Worm (Caenorhabditis elegans) whole organism, young adult: ENCODE results near the gene F37A4.1.

ENCODE experiments used
- B0035.1 ChIP-seq: sonication (generic microtip); optimal IDR thresholded peaks from 2 replicates; lab custom pipeline; 2016; ENCODE audit warnings: missing genetic modification characterization, mild to moderate bottlenecking, missing compliant biosample characterization, missing genotype, missing genetic modification reagents
- C06A6.2 ChIP-seq: fragments of 200-800 bp; sonication (Bioruptor generic); conservative IDR thresholded peaks from 2 replicates; pipeline ENCODE4 v1.3.6; 2022; ENCODE audit warnings: missing genetic modification characterization, missing compliant biosample characterization
- F10E7.11 ChIP-seq: sonication (generic microtip); optimal IDR thresholded peaks from 2 replicates; lab custom pipeline; 2017; ENCODE audit warnings: mild to moderate bottlenecking, missing genetic modification characterization, moderate library complexity, missing compliant biosample characterization
- F22D6.2 ChIP-seq: sonication (generic microtip); optimal IDR thresholded peaks from 2 replicates; lab custom pipeline; 2016; ENCODE audit warnings: mild to moderate bottlenecking, missing genetic modification characterization, missing compliant biosample characterization
- F37B4.10 ChIP-seq: fragments of 200-800 bp; sonication (Bioruptor generic); IDR thresholded peaks from 2 replicates; pipeline ENCODE4 v1.3.6; 2022; ENCODE audit warnings: missing genetic modification characterization, missing compliant biosample characterization
- F55B11.4 ChIP-seq: sonication (generic microtip); optimal IDR thresholded peaks from 2 replicates; lab custom pipeline; 2016; ENCODE audit warnings: missing compliant biosample characterization, missing genetic modification characterization, borderline replicate concordance; ENCODE audit not compliant: insufficient read depth
- K11D2.4 ChIP-seq: fragments of 200-800 bp; sonication (Bioruptor generic); IDR thresholded peaks from 2 replicates; pipeline ENCODE4 v1.3.6; 2022; ENCODE audit warnings: missing genetic modification reagents, missing genetic modification characterization, missing compliant biosample characterization
- Y53F4B.3 ChIP-seq: fragments of 200-800 bp; sonication (Bioruptor generic); IDR thresholded peaks from 2 replicates; pipeline ENCODE4 v1.3.6; 2022; ENCODE audit warnings: missing genetic modification reagents, missing genetic modification characterization, missing compliant biosample characterization
- Y53G8AR.9 ChIP-seq: fragments of 200-800 bp; sonication (Bioruptor generic); conservative IDR thresholded peaks from 2 replicates; pipeline ENCODE4 v1.3.6; 2022; ENCODE audit warnings: missing genetic modification reagents, missing genetic modification characterization, missing compliant biosample characterization
- Y95B8A.8 ChIP-seq: fragments of 200-800 bp; sonication (Bioruptor generic); IDR thresholded peaks from 2 replicates; pipeline ENCODE4 v1.3.6; 2022; ENCODE audit warnings: missing genetic modification reagents, missing genetic modification characterization, missing compliant biosample characterization
- ama-1 ChIP-seq, 3 experiments: fragments of 150-350 bp in 1 of 3; sonication (generic microtip) in 2 of 3; optimal IDR thresholded peaks; 2 replicates each; lab custom pipeline; 2014 to 2018; ENCODE audit warnings: missing biosample characterization in 2 of 3, missing genetic modification characterization in 2 of 3, missing genetic modification reagents in 2 of 3
- aptf-2 ChIP-seq: fragments of 200-800 bp; sonication (Bioruptor generic); conservative IDR thresholded peaks from 2 replicates; pipeline ENCODE4 v1.3.6; 2022; ENCODE audit warnings: missing genetic modification reagents, missing genetic modification characterization, missing compliant biosample characterization
- aptf-3 ChIP-seq: fragments of 200-800 bp; sonication (Bioruptor generic); IDR thresholded peaks from 2 replicates; pipeline ENCODE4 v1.3.6; 2022; ENCODE audit warnings: missing genetic modification characterization, missing compliant biosample characterization
- ccch-3 ChIP-seq: fragments of 200-800 bp; sonication (Bioruptor generic); optimal IDR thresholded peaks from 2 replicates; lab custom pipeline; 2018; ENCODE audit warnings: mild to moderate bottlenecking, missing genetic modification characterization, missing compliant biosample characterization
- cebp-1 ChIP-seq, 2 experiments: fragments of 200-800 bp in 1 of 2; sonication (Bioruptor generic) in 1 of 2; sonication (generic microtip) in 1 of 2; IDR thresholded peaks in 1 of 2; optimal IDR thresholded peaks in 1 of 2; 2 replicates each; pipeline versions ENCODE4 v1.3.6 to Lab custom; 2017 to 2022; ENCODE audit warnings: missing compliant biosample characterization in 2 of 2, missing genetic modification characterization in 2 of 2, mild to moderate bottlenecking in 1 of 2, missing genetic modification reagents in 1 of 2, moderate library complexity in 1 of 2
- cebp-2 ChIP-seq: fragments of 200-800 bp; sonication (Bioruptor generic); IDR thresholded peaks from 2 replicates; pipeline ENCODE4 v1.3.6; 2022; ENCODE audit warnings: missing genetic modification characterization, missing compliant biosample characterization
- ceh-100 ChIP-seq: fragments of 200-800 bp; sonication (Bioruptor generic); IDR thresholded peaks from 2 replicates; pipeline ENCODE4 v1.3.6; 2022; ENCODE audit warnings: missing genetic modification reagents, missing genetic modification characterization, missing compliant biosample characterization
- chd-7 ChIP-seq: sonication (generic microtip); optimal IDR thresholded peaks from 2 replicates; lab custom pipeline; 2016; ENCODE audit warnings: mild to moderate bottlenecking, missing genetic modification characterization, moderate library complexity, missing compliant biosample characterization
- efl-1 ChIP-seq: fragments of 150-350 bp; optimal IDR thresholded peaks from 2 replicates; lab custom pipeline; 2014; ENCODE audit warnings: missing biosample characterization, missing genetic modification reagents, missing genetic modification characterization
- egrh-3 ChIP-seq: fragments of 200-800 bp; sonication (Bioruptor generic); IDR thresholded peaks from 2 replicates; pipeline ENCODE4 v1.3.6; 2022; ENCODE audit warnings: missing genetic modification reagents, missing genetic modification characterization, missing compliant biosample characterization
- ets-4 ChIP-seq: fragments of 200-800 bp; sonication (Bioruptor generic); optimal IDR thresholded peaks from 2 replicates; lab custom pipeline; 2018; ENCODE audit warnings: mild to moderate bottlenecking, missing genetic modification characterization, missing compliant biosample characterization
- hlh-12 ChIP-seq: sonication (generic microtip); optimal IDR thresholded peaks from 2 replicates; lab custom pipeline; 2016; ENCODE audit warnings: missing genetic modification characterization, missing compliant biosample characterization
- hmg-1.2 ChIP-seq: fragments of 200-800 bp; sonication (Bioruptor generic); IDR thresholded peaks from 2 replicates; pipeline ENCODE4 v1.3.6; 2022; ENCODE audit warnings: missing genetic modification reagents, missing genetic modification characterization, missing compliant biosample characterization
- hsf-1 ChIP-seq: fragments of 200-800 bp; sonication (Bioruptor generic); IDR thresholded peaks from 2 replicates; pipeline ENCODE4 v1.3.6; 2022; ENCODE audit warnings: missing genetic modification reagents, missing genetic modification characterization, missing compliant biosample characterization
- let-526 ChIP-seq: fragments of 200-800 bp; sonication (Bioruptor generic); IDR thresholded peaks from 2 replicates; pipeline ENCODE4 v1.3.6; 2022; ENCODE audit warnings: missing genetic modification reagents, missing genetic modification characterization, missing compliant biosample characterization
- lsy-27 ChIP-seq: sonication (generic microtip); optimal IDR thresholded peaks from 2 replicates; lab custom pipeline; 2017; ENCODE audit warnings: missing genetic modification characterization, mild to moderate bottlenecking, missing compliant biosample characterization, antibody characterized with exemption, missing genotype, borderline replicate concordance; ENCODE audit not compliant: insufficient read depth
- madf-6 ChIP-seq: fragments of 200-800 bp; sonication (Bioruptor generic); IDR thresholded peaks from 2 replicates; pipeline ENCODE4 v1.3.6; 2022; ENCODE audit warnings: missing genetic modification reagents, missing genetic modification characterization, missing compliant biosample characterization
- madf-8 ChIP-seq: fragments of 200-800 bp; sonication (Bioruptor generic); conservative IDR thresholded peaks from 2 replicates; pipeline ENCODE4 v1.3.6; 2022; ENCODE audit warnings: missing genetic modification reagents, missing genetic modification characterization, missing compliant biosample characterization
- mcd-1 ChIP-seq: fragments of 200-800 bp; sonication (Bioruptor generic); IDR thresholded peaks from 2 replicates; pipeline ENCODE4 v1.3.6; 2022; ENCODE audit warnings: missing genetic modification reagents, missing genetic modification characterization, missing compliant biosample characterization
- nhr-179 ChIP-seq: sonication (generic microtip); optimal IDR thresholded peaks from 2 replicates; lab custom pipeline; 2016; ENCODE audit warnings: mild to moderate bottlenecking, missing genetic modification characterization, missing compliant biosample characterization
- pbrm-1 ChIP-seq: fragments of 200-800 bp; sonication (Bioruptor generic); IDR thresholded peaks from 2 replicates; pipeline ENCODE4 v1.3.6; 2022; ENCODE audit warnings: missing genetic modification reagents, missing genetic modification characterization, missing compliant biosample characterization
- pha-4 ChIP-seq: fragments of 150-350 bp; sonication (generic microtip); optimal IDR thresholded peaks from 2 replicates; lab custom pipeline; 2014; ENCODE audit warnings: missing biosample characterization, missing genetic modification reagents, missing genetic modification characterization
- rcor-1 ChIP-seq: fragments of 200-800 bp; sonication (Bioruptor generic); IDR thresholded peaks from 2 replicates; pipeline ENCODE4 v1.3.6; 2022; ENCODE audit warnings: missing genetic modification reagents, missing genetic modification characterization, missing compliant biosample characterization
- sea-2 ChIP-seq: fragments of 200-800 bp; sonication (Bioruptor generic); IDR thresholded peaks from 2 replicates; pipeline ENCODE4 v1.3.6; 2022; ENCODE audit warnings: missing genetic modification characterization, missing compliant biosample characterization
- snpc-1.3 ChIP-seq: sonication (generic microtip); optimal IDR thresholded peaks from 2 replicates; lab custom pipeline; 2017; ENCODE audit warnings: missing genetic modification characterization, mild to moderate bottlenecking, missing compliant biosample characterization, antibody characterized with exemption, moderate library complexity, missing genotype, missing genetic modification reagents; ENCODE audit not compliant: insufficient read depth
- snpc-4 ChIP-seq, 5 experiments: fragments of 150-350 bp in 1 of 5; sonication (generic microtip) in 4 of 5; optimal IDR thresholded peaks; 2 replicates each; lab custom pipeline; 2014 to 2018; ENCODE audit warnings: missing genetic modification characterization in 5 of 5, missing biosample characterization in 3 of 5, antibody characterized with exemption in 2 of 5, mild to moderate bottlenecking in 2 of 5, missing compliant biosample characterization in 2 of 5, missing genotype in 2 of 5, moderate library complexity in 2 of 5, missing genetic modification reagents in 1 of 5
- somi-1 ChIP-seq: fragments of 200-800 bp; sonication (Bioruptor generic); optimal IDR thresholded peaks from 2 replicates; lab custom pipeline; 2018; ENCODE audit warnings: mild to moderate bottlenecking, missing genetic modification characterization, missing compliant biosample characterization
- sptf-2 ChIP-seq: fragments of 200-800 bp; sonication (Bioruptor generic); optimal IDR thresholded peaks from 2 replicates; lab custom pipeline; 2018; ENCODE audit warnings: mild to moderate bottlenecking, missing genetic modification characterization, missing compliant biosample characterization
- tlf-1 ChIP-seq: fragments of 200-800 bp; sonication (Bioruptor generic); optimal IDR thresholded peaks from 2 replicates; lab custom pipeline; 2018; ENCODE audit warnings: mild to moderate bottlenecking, missing genetic modification characterization, missing compliant biosample characterization
- unc-130 ChIP-seq: sonication (generic microtip); optimal IDR thresholded peaks from 2 replicates; lab custom pipeline; 2016; ENCODE audit warnings: missing genetic modification reagents, missing genetic modification characterization, missing compliant biosample characterization
- zfh-2 ChIP-seq: fragments of 200-800 bp; sonication (Bioruptor generic); conservative IDR thresholded peaks from 2 replicates; pipeline ENCODE4 v1.3.6; 2022; ENCODE audit warnings: missing genetic modification reagents, missing genetic modification characterization, missing compliant biosample characterization
- ztf-18 ChIP-seq: sonication (generic microtip); optimal IDR thresholded peaks from 2 replicates; lab custom pipeline; 2016; ENCODE audit warnings: missing genotype, mild to moderate bottlenecking, missing genetic modification characterization, missing compliant biosample characterization
- ztf-28 ChIP-seq: fragments of 200-800 bp; sonication (Bioruptor generic); IDR thresholded peaks from 2 replicates; pipeline ENCODE4 v1.3.6; 2022; ENCODE audit warnings: missing genetic modification reagents, missing genetic modification characterization, missing compliant biosample characterization

The F37A4.1 gene

DNA sequence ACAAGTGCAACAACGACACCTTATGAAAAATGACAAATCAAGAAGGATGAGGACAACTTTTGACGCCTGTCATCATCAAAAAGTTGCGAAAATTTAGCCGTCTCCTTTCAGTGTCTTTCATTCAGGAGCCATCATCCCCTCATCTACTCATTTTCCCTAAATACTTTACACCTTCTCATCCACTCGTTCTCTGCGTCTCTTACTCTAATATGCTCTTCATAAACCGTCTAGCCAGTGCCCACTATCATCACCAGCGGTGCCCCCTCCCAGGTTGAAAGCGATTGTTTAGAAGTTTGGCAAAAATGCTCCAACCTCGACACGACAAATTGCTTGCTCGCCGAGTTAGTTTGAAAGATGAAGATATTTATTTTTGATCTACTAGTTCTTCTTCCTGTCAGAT is 19.4 kb downstream of the F37A4.1 start:
- TF ChIP-seq snpc-1.3 (tag; lab: Kevin White, UChicago) (no peak), pbrm-1 (no peak), Y95B8A.8 (GFP tag; lab: Robert Waterston, UW) (no peak), madf-6 (GFP tag; lab: Robert Waterston, UW) (no peak), Y53G8AR.9 (no peak), pha-4 (tag; lab: Kevin White, UChicago) (no peak), Y53F4B.3 (no peak), nhr-179 (tag; lab: Kevin White, UChicago) (no peak), mcd-1 (no peak), K11D2.4 (GFP tag; lab: Robert Waterston, UW) (no peak), tlf-1 (GFP tag; lab: Kevin White, UChicago) (no peak), snpc-4 (GFP tag; optimal IDR thresholded peaks at IDR 0.05; lab: Kevin White, UChicago) (no peak), snpc-4 (tag; optimal IDR thresholded peaks at IDR 0.05; lab: Kevin White, UChicago) (no peak), aptf-2 (GFP tag; lab: Robert Waterston, UW) (no peak), chd-7 (tag; lab: Kevin White, UChicago) (no peak)

DNA sequence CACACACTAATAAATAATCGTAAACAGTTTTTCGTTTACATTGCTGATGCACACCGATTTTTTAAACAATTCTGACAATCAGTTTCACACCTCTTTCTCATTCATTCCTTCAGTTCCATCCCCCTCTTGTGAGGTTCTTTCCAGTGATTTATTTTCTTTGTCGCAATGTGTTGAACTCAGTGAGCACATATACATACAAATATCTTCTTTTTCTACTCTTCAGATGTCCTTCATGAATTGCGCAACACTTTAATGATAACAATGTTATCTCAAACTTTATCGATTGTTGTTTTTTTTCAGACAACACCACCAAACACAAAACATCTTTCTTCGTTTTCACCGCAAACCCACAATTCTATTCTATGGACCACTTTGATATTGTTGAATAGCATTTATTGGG is 22.8 kb downstream of the F37A4.1 start, which contains the start of gene dig-1:
Gene dig-1, plus strand, starts transcription at position 301 of the 400 bp plus-strand sequence.
- TF ChIP-seq ztf-18 (tag; lab: Kevin White, UChicago) (no peak), K11D2.4 (GFP tag; lab: Robert Waterston, UW) (no peak), ccch-3 (no peak), hmg-1.2 (GFP tag; lab: Robert Waterston, UW) (no peak), F10E7.11 (no peak)

DNA sequence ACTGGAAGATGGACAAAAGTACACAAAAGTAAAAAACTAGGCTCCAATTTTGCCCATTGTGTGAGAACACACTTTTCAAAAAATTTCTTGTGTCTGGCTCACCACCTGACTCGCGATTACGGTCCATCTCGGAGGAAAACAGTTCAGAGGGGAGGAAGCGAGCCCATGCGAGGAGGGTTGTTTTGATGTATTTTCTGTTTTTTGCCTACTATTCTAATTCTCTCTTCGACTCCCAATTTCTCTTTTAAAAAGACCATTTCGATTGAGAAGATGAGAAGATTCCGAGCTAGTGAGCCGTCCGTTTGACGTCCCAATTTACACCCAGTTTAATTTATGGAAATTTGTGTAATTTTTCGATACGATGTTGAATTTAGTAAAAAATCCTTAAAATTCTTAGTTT is 23.5 kb downstream of the F37A4.1 start:
- TF ChIP-seq Y53F4B.3 (no peak), ceh-100 (GFP tag; lab: Robert Waterston, UW) (no peak), aptf-3 (no peak), nhr-179 (tag; lab: Kevin White, UChicago) (no peak), chd-7 (tag; lab: Kevin White, UChicago) (no peak), hlh-12 (no peak), sea-2 (GFP tag; lab: Robert Waterston, UW) (no peak), lsy-27 (tag; lab: Kevin White, UChicago) (no peak), unc-130 (GFP tag; lab: Kevin White, UChicago) (no peak), egrh-3 (GFP tag; lab: Robert Waterston, UW) (no peak), madf-8 (no peak), efl-1 (GFP tag; lab: Kevin White, UChicago) (no peak), let-526 (GFP tag; lab: Robert Waterston, UW) (no peak), B0035.1 (no peak), rcor-1 (no peak), ztf-28 (no peak), F55B11.4 (tag; lab: Kevin White, UChicago) (no peak), F37B4.10 (no peak), ets-4 (GFP tag; lab: Kevin White, UChicago) (no peak)

DNA sequence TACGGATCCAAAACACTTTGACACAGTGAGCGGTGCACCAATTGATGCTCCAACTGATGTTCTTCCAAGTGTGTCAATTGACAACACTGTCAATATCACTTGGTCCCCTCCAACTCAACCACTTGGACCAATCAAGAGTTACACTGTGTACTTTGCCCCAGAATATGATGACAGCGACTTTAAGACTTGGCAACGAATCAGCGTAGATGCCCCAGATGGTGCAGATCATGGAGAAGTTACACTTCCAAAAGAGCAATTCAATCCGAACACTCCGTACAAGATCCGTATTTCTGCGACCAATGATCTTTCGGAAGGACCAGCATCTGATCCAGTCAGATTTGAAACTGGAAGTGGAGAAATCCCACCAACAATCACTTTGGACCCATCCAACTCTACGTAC is 29.4 kb downstream of the F37A4.1 start:
- TF ChIP-seq madf-8: no peak
- TF ChIP-seq pha-4 (tag; lab: Kevin White, UChicago): no peak
- no peak for TF ChIP-seq nhr-179 (tag; lab: Kevin White, UChicago)
- no peak for TF ChIP-seq F37B4.10
- TF ChIP-seq sptf-2 (GFP tag; lab: Kevin White, UChicago): no peak
- TF ChIP-seq cebp-2 (GFP tag; lab: Robert Waterston, UW): no peak
- no peak for TF ChIP-seq somi-1 (GFP tag; lab: Kevin White, UChicago)
- no peak for TF ChIP-seq F55B11.4 (tag; lab: Kevin White, UChicago)
- no peak for TF ChIP-seq ztf-18 (tag; lab: Kevin White, UChicago)
- TF ChIP-seq zfh-2 (GFP tag; lab: Robert Waterston, UW): no peak
- no peak for TF ChIP-seq hsf-1 (GFP tag; lab: Robert Waterston, UW)
- TF ChIP-seq K11D2.4 (GFP tag; lab: Robert Waterston, UW): no peak
- no peak for TF ChIP-seq F22D6.2 (tag; lab: Kevin White, UChicago)
- TF ChIP-seq C06A6.2 (GFP tag; lab: Robert Waterston, UW): no peak
- no peak for TF ChIP-seq ama-1 (optimal IDR thresholded peaks at IDR 0.05; lab: Kevin White, UChicago)
- TF ChIP-seq ama-1 (GFP tag; optimal IDR thresholded peaks at IDR 0.05; lab: Kevin White, UChicago): no peak
- no peak for TF ChIP-seq efl-1 (GFP tag; lab: Kevin White, UChicago)
- TF ChIP-seq cebp-1 (GFP tag; IDR thresholded peaks at IDR 0.05; lab: Robert Waterston, UW): no peak
- TF ChIP-seq cebp-1 (tag; optimal IDR thresholded peaks at IDR 0.05; lab: Kevin White, UChicago): no peak
